Worm (Caenorhabditis elegans) whole organism, young adult: ENCODE measurements around the gene K03B4.8.

Experiments
- B0261.1 ChIP-seq: sonication (generic microtip); optimal IDR thresholded peaks from 2 replicates; lab custom pipeline; 2016; ENCODE audit warnings: mild to moderate bottlenecking, missing genetic modification characterization, moderate library complexity, missing compliant biosample characterization
- B0336.3 ChIP-seq: fragments of 200-800 bp; sonication (Bioruptor generic); IDR thresholded peaks from 2 replicates; pipeline ENCODE4 v1.3.6; 2022; ENCODE audit warnings: missing genetic modification characterization, missing compliant biosample characterization
- C17E4.6 ChIP-seq: fragments of 200-800 bp; sonication (Bioruptor generic); IDR thresholded peaks from 2 replicates; pipeline ENCODE4 v1.3.6; 2022; ENCODE audit warnings: missing genetic modification reagents, missing genetic modification characterization, missing compliant biosample characterization
- F22D6.2 ChIP-seq: sonication (generic microtip); optimal IDR thresholded peaks from 2 replicates; lab custom pipeline; 2016; ENCODE audit warnings: mild to moderate bottlenecking, missing genetic modification characterization, missing compliant biosample characterization
- F23B12.7 ChIP-seq: sonication (generic microtip); optimal IDR thresholded peaks from 2 replicates; lab custom pipeline; 2017; ENCODE audit warnings: missing genetic modification characterization, mild to moderate bottlenecking, missing compliant biosample characterization, antibody characterized with exemption, moderate library complexity; ENCODE audit not compliant: insufficient read depth
- F57C9.4 ChIP-seq: sonication (generic microtip); optimal IDR thresholded peaks from 2 replicates; lab custom pipeline; 2017; ENCODE audit warnings: mild to moderate bottlenecking, missing genetic modification characterization, missing compliant biosample characterization
- K12H6.12 ChIP-seq: fragments of 200-800 bp; sonication (Bioruptor generic); optimal IDR thresholded peaks from 2 replicates; lab custom pipeline; 2018; ENCODE audit warnings: mild to moderate bottlenecking, missing genetic modification characterization, missing compliant biosample characterization
- Y53G8AR.9 ChIP-seq: fragments of 200-800 bp; sonication (Bioruptor generic); conservative IDR thresholded peaks from 2 replicates; pipeline ENCODE4 v1.3.6; 2022; ENCODE audit warnings: missing genetic modification reagents, missing genetic modification characterization, missing compliant biosample characterization
- Y56A3A.18 ChIP-seq: fragments of 200-800 bp; sonication (Bioruptor generic); IDR thresholded peaks from 2 replicates; pipeline ENCODE4 v1.3.6; 2022; ENCODE audit warnings: missing genetic modification reagents, missing genetic modification characterization, missing compliant biosample characterization
- Y79H2A.3 ChIP-seq: fragments of 200-800 bp; sonication (Bioruptor generic); conservative IDR thresholded peaks from 2 replicates; pipeline ENCODE4 v1.3.6; 2022; ENCODE audit warnings: missing genetic modification reagents, missing genetic modification characterization, missing compliant biosample characterization
- akir-1 ChIP-seq: fragments of 200-800 bp; sonication (Bioruptor generic); optimal IDR thresholded peaks from 2 replicates; lab custom pipeline; 2018; ENCODE audit warnings: mild to moderate bottlenecking, missing genetic modification characterization, moderate library complexity, missing compliant biosample characterization
- ama-1 ChIP-seq, 3 experiments: fragments of 150-350 bp in 1 of 3; sonication (generic microtip) in 2 of 3; optimal IDR thresholded peaks; 2 replicates each; lab custom pipeline; 2014 to 2018; ENCODE audit warnings: missing biosample characterization in 2 of 3, missing genetic modification characterization in 2 of 3, missing genetic modification reagents in 2 of 3
- attf-3 ChIP-seq: fragments of 200-800 bp; sonication (Bioruptor generic); conservative IDR thresholded peaks from 2 replicates; pipeline ENCODE4 v1.3.6; 2022; ENCODE audit warnings: missing genetic modification reagents, missing genetic modification characterization, missing compliant biosample characterization
- attf-5 ChIP-seq: fragments of 200-800 bp; sonication (Bioruptor generic); optimal IDR thresholded peaks from 2 replicates; lab custom pipeline; 2018; ENCODE audit warnings: mild to moderate bottlenecking, missing genetic modification characterization, missing compliant biosample characterization
- attf-6 ChIP-seq: fragments of 200-800 bp; sonication (Bioruptor generic); IDR thresholded peaks from 2 replicates; pipeline ENCODE4 v1.3.6; 2022; ENCODE audit warnings: missing genetic modification reagents, missing genetic modification characterization, missing compliant biosample characterization
- cebp-2 ChIP-seq: fragments of 200-800 bp; sonication (Bioruptor generic); IDR thresholded peaks from 2 replicates; pipeline ENCODE4 v1.3.6; 2022; ENCODE audit warnings: missing genetic modification characterization, missing compliant biosample characterization
- ceh-27 ChIP-seq: fragments of 200-800 bp; sonication (Bioruptor generic); optimal IDR thresholded peaks from 2 replicates; lab custom pipeline; 2018; ENCODE audit warnings: mild to moderate bottlenecking, missing genetic modification characterization, moderate library complexity, missing compliant biosample characterization
- ceh-79 ChIP-seq: sonication (generic microtip); optimal IDR thresholded peaks from 2 replicates; lab custom pipeline; 2017; ENCODE audit warnings: mild to moderate bottlenecking, missing genetic modification characterization, missing compliant biosample characterization
- die-1 ChIP-seq: sonication (generic microtip); optimal IDR thresholded peaks from 2 replicates; lab custom pipeline; 2016; ENCODE audit warnings: missing genotype, mild to moderate bottlenecking, missing genetic modification characterization, missing compliant biosample characterization
- dpff-1 ChIP-seq: sonication (generic microtip); optimal IDR thresholded peaks from 2 replicates; lab custom pipeline; 2017; ENCODE audit warnings: mild to moderate bottlenecking, missing genetic modification characterization, missing compliant biosample characterization
- egl-18 ChIP-seq: fragments of 200-800 bp; sonication (Bioruptor generic); IDR thresholded peaks from 2 replicates; pipeline ENCODE4 v1.3.6; 2022; ENCODE audit warnings: missing genetic modification reagents, missing genetic modification characterization, missing compliant biosample characterization
- egl-44 ChIP-seq: fragments of 200-800 bp; sonication (Bioruptor generic); IDR thresholded peaks from 2 replicates; pipeline ENCODE4 v1.3.6; 2022; ENCODE audit warnings: missing genetic modification reagents, missing genetic modification characterization, missing compliant biosample characterization
- egrh-3 ChIP-seq: fragments of 200-800 bp; sonication (Bioruptor generic); IDR thresholded peaks from 2 replicates; pipeline ENCODE4 v1.3.6; 2022; ENCODE audit warnings: missing genetic modification reagents, missing genetic modification characterization, missing compliant biosample characterization
- hrde-1 ChIP-seq: sonication (generic microtip); optimal IDR thresholded peaks from 2 replicates; lab custom pipeline; 2016; ENCODE audit warnings: missing genetic modification characterization, mild to moderate bottlenecking, missing compliant biosample characterization, moderate library complexity, missing genotype, missing genetic modification reagents, borderline replicate concordance
- lin-35 ChIP-seq, 3 experiments: fragments of 150-350 bp in 2 of 3; sonication (generic microtip) in 1 of 3; optimal IDR thresholded peaks; 2 replicates each; lab custom pipeline; 2014 to 2018; ENCODE audit warnings: missing biosample characterization in 3 of 3, missing genetic modification characterization in 3 of 3, missing genetic modification reagents in 3 of 3
- madf-3 ChIP-seq: fragments of 200-800 bp; sonication (Bioruptor generic); IDR thresholded peaks from 2 replicates; pipeline ENCODE4 v1.3.6; 2022; ENCODE audit warnings: missing genetic modification reagents, missing genetic modification characterization, missing compliant biosample characterization
- madf-6 ChIP-seq: fragments of 200-800 bp; sonication (Bioruptor generic); IDR thresholded peaks from 2 replicates; pipeline ENCODE4 v1.3.6; 2022; ENCODE audit warnings: missing genetic modification reagents, missing genetic modification characterization, missing compliant biosample characterization
- madf-8 ChIP-seq: fragments of 200-800 bp; sonication (Bioruptor generic); conservative IDR thresholded peaks from 2 replicates; pipeline ENCODE4 v1.3.6; 2022; ENCODE audit warnings: missing genetic modification reagents, missing genetic modification characterization, missing compliant biosample characterization
- mcd-1 ChIP-seq: fragments of 200-800 bp; sonication (Bioruptor generic); IDR thresholded peaks from 2 replicates; pipeline ENCODE4 v1.3.6; 2022; ENCODE audit warnings: missing genetic modification reagents, missing genetic modification characterization, missing compliant biosample characterization
- nfyb-1 ChIP-seq: fragments of 200-800 bp; sonication (Bioruptor generic); IDR thresholded peaks from 2 replicates; pipeline ENCODE4 v1.3.6; 2022; ENCODE audit warnings: missing genetic modification reagents, missing genetic modification characterization, missing compliant biosample characterization
- nhr-120 ChIP-seq: fragments of 200-800 bp; sonication (Bioruptor generic); IDR thresholded peaks from 2 replicates; pipeline ENCODE4 v1.3.6; 2022; ENCODE audit warnings: missing genetic modification characterization, missing compliant biosample characterization
- nhr-90 ChIP-seq: sonication (generic microtip); optimal IDR thresholded peaks from 2 replicates; lab custom pipeline; 2016; ENCODE audit warnings: missing genotype, mild to moderate bottlenecking, missing genetic modification characterization, missing compliant biosample characterization
- pbrm-1 ChIP-seq: fragments of 200-800 bp; sonication (Bioruptor generic); IDR thresholded peaks from 2 replicates; pipeline ENCODE4 v1.3.6; 2022; ENCODE audit warnings: missing genetic modification reagents, missing genetic modification characterization, missing compliant biosample characterization
- repo-1 ChIP-seq: sonication (generic microtip); optimal IDR thresholded peaks from 2 replicates; lab custom pipeline; 2017; ENCODE audit warnings: mild to moderate bottlenecking, missing genetic modification characterization, missing compliant biosample characterization
- rpc-1 ChIP-seq, 2 experiments: fragments of 150-350 bp in 1 of 2; sonication (generic microtip) in 1 of 2; optimal IDR thresholded peaks; 2 replicates each; lab custom pipeline; 2014 to 2018; ENCODE audit warnings: missing biosample characterization in 1 of 2, missing genetic modification characterization in 1 of 2, missing genetic modification reagents in 1 of 2, missing genotype in 1 of 2
- sdz-38 ChIP-seq: sonication (generic microtip); optimal IDR thresholded peaks from 2 replicates; lab custom pipeline; 2016; ENCODE audit warnings: missing genotype, missing genetic modification characterization, missing compliant biosample characterization
- snpc-1.3 ChIP-seq: sonication (generic microtip); optimal IDR thresholded peaks from 2 replicates; lab custom pipeline; 2017; ENCODE audit warnings: missing genetic modification characterization, mild to moderate bottlenecking, missing compliant biosample characterization, antibody characterized with exemption, moderate library complexity, missing genotype, missing genetic modification reagents; ENCODE audit not compliant: insufficient read depth
- tbx-9 ChIP-seq: sonication (generic microtip); optimal IDR thresholded peaks from 2 replicates; lab custom pipeline; 2016; ENCODE audit warnings: borderline replicate concordance, missing genetic modification characterization, inconsistent platforms, missing compliant biosample characterization
- zfh-2 ChIP-seq: fragments of 200-800 bp; sonication (Bioruptor generic); conservative IDR thresholded peaks from 2 replicates; pipeline ENCODE4 v1.3.6; 2022; ENCODE audit warnings: missing genetic modification reagents, missing genetic modification characterization, missing compliant biosample characterization
- zim-3 ChIP-seq: sonication (generic microtip); optimal IDR thresholded peaks from 2 replicates; lab custom pipeline; 2017; ENCODE audit warnings: mild to moderate bottlenecking, missing genetic modification characterization, moderate library complexity, missing compliant biosample characterization

K03B4.8 gene

ce11 chrV:4689234-4689633 lies 14.8 kb upstream of the K03B4.8 start, which contains the start of gene K03B4.1 (continued):
- TF ChIP-seq dpff-1 (no peak), C17E4.6 (GFP tag; lab: Robert Waterston, UW) (no peak), egl-44 (GFP tag; lab: Robert Waterston, UW) (no peak), Y56A3A.18 (no peak), F22D6.2 (no peak), Y53G8AR.9 (peak; percentile 37; the same call in 1 of the 2 replicates), cebp-2 (GFP tag; lab: Robert Waterston, UW) (0 out of 2 replicates have a peak, but pooled peaks have one; percentile 9), nhr-120 (GFP tag; lab: Robert Waterston, UW) (no peak), attf-5 (no peak), B0336.3 (GFP tag; lab: Robert Waterston, UW) (0 out of 2 replicates have a peak, but pooled peaks have one; percentile 24), K12H6.12 (tag; lab: Kevin White, UChicago) (no peak), nhr-90 (tag; lab: Kevin White, UChicago) (no peak), akir-1 (GFP tag; lab: Kevin White, UChicago) (no peak), hrde-1 (tag; lab: Kevin White, UChicago) (peak; percentile 32), repo-1 (no peak)

DNA sequence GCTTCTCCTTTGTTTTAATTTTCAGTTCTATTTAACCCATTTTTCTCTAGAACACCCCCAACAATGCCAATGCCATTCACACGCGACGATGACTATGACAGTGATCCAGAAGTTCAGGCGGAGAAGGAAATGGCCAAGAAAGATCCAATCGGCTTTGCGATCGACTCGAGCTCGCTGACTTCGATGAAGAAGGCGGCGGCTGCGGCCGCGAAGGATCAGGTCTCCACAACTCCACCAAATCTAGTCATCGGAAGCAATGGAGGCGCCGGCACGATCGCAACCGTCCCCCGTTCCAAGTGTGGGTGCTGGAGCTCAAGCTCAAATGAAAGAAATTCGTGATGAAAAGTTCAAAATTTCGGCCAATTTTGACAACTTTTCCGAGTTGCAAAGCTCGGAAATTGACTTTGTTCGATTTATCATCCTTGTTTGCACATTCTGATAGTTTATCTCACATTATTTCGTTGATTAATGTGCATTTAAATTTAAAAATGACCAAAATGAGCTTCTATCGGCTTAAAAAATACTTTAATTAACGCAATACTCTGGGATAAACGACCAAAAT lies 13.6 kb upstream of the K03B4.8 start, which contains the start of gene K03B4.2:
TSS of gene K03B4.2 (plus strand) at position 51 of the 562 bp plus-strand sequence.
- TF ChIP-seq ceh-27 (GFP tag; lab: Kevin White, UChicago): no peak
- TF ChIP-seq sdz-38 (tag; lab: Kevin White, UChicago): no peak
- TF ChIP-seq rpc-1 (optimal IDR thresholded peaks at IDR 0.05; lab: Kevin White, UChicago): no peak
- TF ChIP-seq rpc-1 (tag; optimal IDR thresholded peaks at IDR 0.05; lab: Kevin White, UChicago): no peak
- peak; percentile 11 for TF ChIP-seq zim-3 (tag; lab: Kevin White, UChicago)
- no peak for TF ChIP-seq F23B12.7 (tag; lab: Kevin White, UChicago)
- TF ChIP-seq tbx-9 (tag; lab: Kevin White, UChicago): no peak
- TF ChIP-seq mcd-1 (GFP tag; lab: Robert Waterston, UW): peak; percentile 43; the same call in 1 of the 2 replicates
- TF ChIP-seq attf-3 (GFP tag; lab: Robert Waterston, UW): no peak
- TF ChIP-seq egl-18 (GFP tag; lab: Robert Waterston, UW): 0 out of 2 replicates have a peak, but pooled peaks have one; percentile 19
- 0 out of 2 replicates have a peak, but pooled peaks have one; percentile 12 for TF ChIP-seq madf-8 (GFP tag; lab: Robert Waterston, UW)
- TF ChIP-seq lin-35 (GFP tag; optimal IDR thresholded peaks at IDR 0.05; lab: Kevin White, UChicago): peak in 1 of 3 experiments; percentile 15
- TF ChIP-seq pbrm-1 (GFP tag; lab: Robert Waterston, UW): 0 out of 2 replicates have a peak, but pooled peaks have one; percentile 14
- TF ChIP-seq zfh-2: peak; percentile 64
- no peak for TF ChIP-seq snpc-1.3
- 0 out of 2 replicates have a peak, but pooled peaks have one; percentile 32 for TF ChIP-seq nfyb-1 (GFP tag; lab: Robert Waterston, UW)
- TF ChIP-seq die-1: no peak
- no peak for TF ChIP-seq B0261.1 (tag; lab: Kevin White, UChicago)
- TF ChIP-seq Y56A3A.18: 0 out of 2 replicates have a peak, but pooled peaks have one; percentile 7
- no peak for TF ChIP-seq F57C9.4
- TF ChIP-seq Y79H2A.3 (GFP tag; lab: Robert Waterston, UW): peak; percentile 67; the same call in 1 of the 2 replicates
- TF ChIP-seq ama-1 (optimal IDR thresholded peaks at IDR 0.05; lab: Kevin White, UChicago): peak; percentile 59
- no peak for TF ChIP-seq ama-1 (GFP tag; optimal IDR thresholded peaks at IDR 0.05; lab: Kevin White, UChicago)
- TF ChIP-seq cebp-2 (GFP tag; lab: Robert Waterston, UW): 0 out of 2 replicates have a peak, but pooled peaks have one; percentile 45
- 0 out of 2 replicates have a peak, but pooled peaks have one; percentile 26 for TF ChIP-seq egrh-3 (GFP tag; lab: Robert Waterston, UW)
- peak; percentile 38; the same call in 1 of the 2 replicates for TF ChIP-seq madf-3 (GFP tag; lab: Robert Waterston, UW)
- peak; percentile 69; the same call in 1 of the 2 replicates for TF ChIP-seq Y53G8AR.9
- TF ChIP-seq ceh-79 (tag; lab: Kevin White, UChicago): no peak
- no peak for TF ChIP-seq attf-6 (GFP tag; lab: Robert Waterston, UW)
- TF ChIP-seq madf-6 (GFP tag; lab: Robert Waterston, UW): peak; percentile 34
